Worm (Caenorhabditis elegans): Measurements from ENCODE around the gene srv-8.

- TF ChIP-seq him-1 (tag; optimal IDR thresholded peaks at IDR 0.05) = no peak
- TF ChIP-seq dao-5 (tag; optimal IDR thresholded peaks at IDR 0.05) = no peak
- no peak for TF ChIP-seq W03F9.2 (tag; optimal IDR thresholded peaks at IDR 0.05)
These were observed 9.1 kb downstream of the srv-8 start for ce11 chrV:13411225-13411991.
